Worm (Caenorhabditis elegans) whole organism, L1 larva: ENCODE measurements around the gene fard-1.

Experiments used
- aha-1 ChIP-seq: fragments of 150-350 bp; optimal IDR thresholded peaks from 2 replicates; lab custom pipeline; 2014; ENCODE audit warnings: missing biosample characterization, missing genetic modification characterization
- alr-1 ChIP-seq: fragments of 200-800 bp; sonication (Bioruptor generic); optimal IDR thresholded peaks from 2 replicates; lab custom pipeline; 2018; ENCODE audit warnings: borderline replicate concordance, mild to moderate bottlenecking, missing genetic modification characterization, missing compliant biosample characterization
- ceh-63 ChIP-seq: fragments of 200-800 bp; sonication (Bioruptor generic); optimal IDR thresholded peaks from 2 replicates; lab custom pipeline; 2018; ENCODE audit warnings: mild to moderate bottlenecking, missing genetic modification characterization, missing compliant biosample characterization
- ceh-8 ChIP-seq: fragments of 200-800 bp; sonication (Bioruptor generic); optimal IDR thresholded peaks from 2 replicates; lab custom pipeline; 2018; ENCODE audit warnings: mild to moderate bottlenecking, missing genetic modification characterization, moderate library complexity, missing compliant biosample characterization
- ceh-82 ChIP-seq, 3 experiments: fragments of 150-350 bp in 1 of 3; sonication (generic microtip) in 2 of 3; optimal IDR thresholded peaks; 2 replicates each; lab custom pipeline; 2014 to 2017; ENCODE audit warnings: missing biosample characterization in 3 of 3, missing genetic modification characterization in 3 of 3
- ceh-88 ChIP-seq: fragments of 200-800 bp; sonication (Bioruptor generic); IDR thresholded peaks from 2 replicates; pipeline ENCODE4 v1.3.6; 2022; ENCODE audit warnings: missing genetic modification characterization, missing compliant biosample characterization
- ces-1 ChIP-seq: fragments of 150-350 bp; optimal IDR thresholded peaks from 2 replicates; lab custom pipeline; 2014; ENCODE audit warnings: missing biosample characterization, missing genetic modification reagents, missing genetic modification characterization
- dpl-1 ChIP-seq, 3 experiments: fragments of 150-350 bp in 2 of 3; sonication (generic microtip) in 1 of 3; optimal IDR thresholded peaks; 2 replicates each; lab custom pipeline; 2014 to 2017; ENCODE audit warnings: missing biosample characterization in 3 of 3, missing genetic modification characterization in 3 of 3, missing genetic modification reagents in 3 of 3
- dsc-1 ChIP-seq: sonication (generic microtip); optimal IDR thresholded peaks from 2 replicates; lab custom pipeline; 2016; ENCODE audit warnings: mild to moderate bottlenecking, missing genetic modification characterization, missing compliant biosample characterization
- efl-1 ChIP-seq, 4 experiments: fragments of 150-350 bp; optimal IDR thresholded peaks in 3 of 4; peaks in 1 of 4; 1 replicate in 1 of 4; 2 replicates in 3 of 4; lab custom pipeline; 2014; ENCODE audit warnings: missing biosample characterization in 2 of 4, missing genetic modification characterization in 2 of 4, missing genetic modification reagents in 2 of 4
- elt-2 ChIP-seq: sonication (generic microtip); optimal IDR thresholded peaks from 2 replicates; lab custom pipeline; 2016; ENCODE audit warnings: missing genetic modification characterization, mild to moderate bottlenecking, inconsistent platforms, missing compliant biosample characterization, missing genetic modification reagents
- elt-3 ChIP-seq, 6 experiments: fragments of 150-350 bp in 1 of 6; sonication (generic microtip); optimal IDR thresholded peaks; 2 replicates each; lab custom pipeline; 2017 to 2018; ENCODE audit warnings: missing biosample characterization in 6 of 6, missing genetic modification characterization in 6 of 6, inconsistent platforms in 1 of 6
- ets-5 ChIP-seq: fragments of 200-800 bp; sonication (Bioruptor generic); IDR thresholded peaks from 2 replicates; pipeline ENCODE4 v1.3.6; 2022; ENCODE audit warnings: missing genetic modification characterization, missing compliant biosample characterization
- fkh-10 ChIP-seq: sonication (generic microtip); optimal IDR thresholded peaks from 2 replicates; lab custom pipeline; 2017; ENCODE audit warnings: missing biosample characterization, missing genetic modification reagents, missing genetic modification characterization
- fkh-4 ChIP-seq: sonication (generic microtip); optimal IDR thresholded peaks from 2 replicates; lab custom pipeline; 2016; ENCODE audit warnings: missing compliant biosample characterization, missing genetic modification characterization, borderline replicate concordance
- isw-1 ChIP-seq: fragments of 200-800 bp; sonication (Bioruptor generic); IDR thresholded peaks from 2 replicates; pipeline ENCODE4 v1.3.6; 2022; ENCODE audit warnings: missing genetic modification characterization, missing compliant biosample characterization
- lin-14 ChIP-seq: fragments of 200-800 bp; sonication (Bioruptor generic); optimal IDR thresholded peaks from 2 replicates; lab custom pipeline; 2018; ENCODE audit warnings: mild to moderate bottlenecking, missing genetic modification characterization, moderate library complexity, missing compliant biosample characterization
- lin-35 ChIP-seq, 2 experiments: fragments of 150-350 bp; optimal IDR thresholded peaks; 2 replicates each; lab custom pipeline; 2014; ENCODE audit warnings: missing biosample characterization in 2 of 2, missing genetic modification characterization in 2 of 2, missing genetic modification reagents in 2 of 2
- lin-39 ChIP-seq: fragments of 150-350 bp; optimal IDR thresholded peaks from 2 replicates; lab custom pipeline; 2014; ENCODE audit warnings: missing biosample characterization, missing genetic modification reagents, missing genetic modification characterization
- mdl-1 ChIP-seq, 2 experiments: fragments of 150-350 bp; optimal IDR thresholded peaks; 2 replicates each; lab custom pipeline; 2014 to 2017; ENCODE audit warnings: missing biosample characterization in 2 of 2, missing genetic modification characterization in 2 of 2, inconsistent platforms in 1 of 2
- mef-2 ChIP-seq: fragments of 150-350 bp; optimal IDR thresholded peaks from 2 replicates; lab custom pipeline; 2014; ENCODE audit warnings: missing biosample characterization, missing genetic modification characterization
- nhr-12 ChIP-seq: sonication (generic microtip); optimal IDR thresholded peaks from 2 replicates; lab custom pipeline; 2017; ENCODE audit warnings: missing biosample characterization, missing genetic modification characterization
- nhr-20 ChIP-seq: sonication (generic microtip); optimal IDR thresholded peaks from 2 replicates; lab custom pipeline; 2016; ENCODE audit warnings: mild to moderate bottlenecking, missing genetic modification characterization, missing compliant biosample characterization
- nhr-47 ChIP-seq: sonication (generic microtip); optimal IDR thresholded peaks from 2 replicates; lab custom pipeline; 2016; ENCODE audit warnings: mild to moderate bottlenecking, missing genetic modification characterization, moderate library complexity, missing compliant biosample characterization
- nhr-71 ChIP-seq: sonication (generic microtip); optimal IDR thresholded peaks from 2 replicates; lab custom pipeline; 2016; ENCODE audit warnings: mild to moderate bottlenecking, missing genetic modification characterization, moderate library complexity, missing compliant biosample characterization
- nhr-76 ChIP-seq: sonication (generic microtip); optimal IDR thresholded peaks from 2 replicates; lab custom pipeline; 2017; ENCODE audit warnings: missing biosample characterization, missing genetic modification characterization
- nhr-84 ChIP-seq: sonication (generic microtip); optimal IDR thresholded peaks from 2 replicates; lab custom pipeline; 2017; ENCODE audit warnings: missing biosample characterization, missing genetic modification characterization
- nhr-85 ChIP-seq: sonication (generic microtip); peaks from one replicate; lab custom pipeline; 2016; ENCODE audit warnings: missing genetic modification characterization, inconsistent platforms, missing compliant biosample characterization
- nhr-90 ChIP-seq: sonication (generic microtip); optimal IDR thresholded peaks from 2 replicates; lab custom pipeline; 2016; ENCODE audit warnings: mild to moderate bottlenecking, missing genetic modification characterization, missing compliant biosample characterization; ENCODE audit not compliant: poor library complexity
- pag-3 ChIP-seq: sonication (generic microtip); optimal IDR thresholded peaks from 2 replicates; lab custom pipeline; 2017; ENCODE audit warnings: missing genetic modification characterization, mild to moderate bottlenecking, missing compliant biosample characterization, antibody characterized with exemption, borderline replicate concordance; ENCODE audit not compliant: insufficient read depth
- snu-23 ChIP-seq: sonication (generic microtip); optimal IDR thresholded peaks from 2 replicates; lab custom pipeline; 2016; ENCODE audit warnings: missing genetic modification characterization, missing compliant biosample characterization
- sup-37 ChIP-seq: fragments of 200-800 bp; sonication (Bioruptor generic); optimal IDR thresholded peaks from 2 replicates; lab custom pipeline; 2018; ENCODE audit warnings: mild to moderate bottlenecking, missing genetic modification characterization, missing compliant biosample characterization
- tbx-2 ChIP-seq: sonication (generic microtip); optimal IDR thresholded peaks from 2 replicates; lab custom pipeline; 2016; ENCODE audit warnings: missing genetic modification characterization, missing compliant biosample characterization
- unc-130 ChIP-seq: fragments of 150-350 bp; optimal IDR thresholded peaks from 2 replicates; lab custom pipeline; 2017; ENCODE audit warnings: missing biosample characterization, missing genetic modification characterization, inconsistent platforms
- xbp-1 ChIP-seq: sonication (generic microtip); optimal IDR thresholded peaks from 2 replicates; lab custom pipeline; 2016; ENCODE audit warnings: missing genetic modification characterization, missing compliant biosample characterization
- zag-1 ChIP-seq: fragments of 150-350 bp; optimal IDR thresholded peaks from 2 replicates; lab custom pipeline; 2014; ENCODE audit warnings: missing biosample characterization, missing genetic modification characterization
- zip-4 ChIP-seq: fragments of 200-800 bp; sonication (Bioruptor generic); optimal IDR thresholded peaks from 2 replicates; lab custom pipeline; 2018; ENCODE audit warnings: mild to moderate bottlenecking, missing genetic modification characterization, moderate library complexity, missing compliant biosample characterization

The fard-1 gene

DNA sequence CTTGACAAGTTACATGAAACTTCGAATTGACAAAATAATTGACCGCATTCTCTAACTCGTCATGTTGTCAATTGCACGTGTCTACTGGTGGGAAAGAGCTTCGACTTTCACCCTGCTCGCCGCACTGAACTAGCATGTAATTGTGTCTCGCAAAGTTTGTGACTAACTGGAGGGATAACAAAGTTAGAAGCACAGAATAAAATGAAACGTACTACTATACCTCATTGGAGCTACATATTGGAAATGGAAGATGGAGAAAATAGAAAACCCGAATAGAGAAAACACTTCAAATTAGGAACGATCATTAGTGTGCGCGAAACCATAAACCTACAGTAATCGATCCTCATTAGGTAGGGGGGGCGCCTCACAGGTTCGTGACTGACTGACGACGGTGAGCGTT is 5.6 kb upstream of the fard-1 start:
- no peak for TF ChIP-seq fkh-4 (tag; lab: Kevin White, UChicago)
- peak; percentile 11 for TF ChIP-seq lin-14 (GFP tag; lab: Kevin White, UChicago)

DNA sequence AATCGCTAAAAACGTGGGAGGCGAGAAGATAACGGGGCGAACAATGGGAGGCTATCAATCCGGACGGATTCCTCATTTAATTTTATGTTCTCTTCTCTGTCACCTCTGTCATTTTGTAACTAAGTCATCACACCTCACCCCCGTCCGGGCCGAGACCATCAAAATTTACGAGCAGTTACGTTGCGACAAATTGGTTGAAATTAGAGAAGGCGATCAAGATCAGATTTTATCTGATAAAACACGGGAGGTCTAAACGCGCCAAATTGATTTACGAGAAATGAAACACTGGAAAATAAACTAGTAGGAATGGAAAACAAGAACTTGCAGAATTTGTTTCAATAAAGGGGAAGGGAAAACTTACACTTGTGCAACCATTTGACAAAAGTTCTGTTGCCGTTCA is 5.1 kb upstream of the fard-1 start:
- TF ChIP-seq ets-5 (GFP tag; lab: Robert Waterston, UW) (no peak), sup-37 (GFP tag; lab: Kevin White, UChicago) (no peak), pag-3 (tag; lab: Kevin White, UChicago) (no peak), lin-35 (GFP tag; optimal IDR thresholded peaks at IDR 0.05; lab: Kevin White, UChicago) (no peak), nhr-71 (tag; lab: Kevin White, UChicago) (no peak), efl-1 (optimal IDR thresholded peaks at IDR 0.05; lab: Kevin White, UChicago) (no peak), efl-1 (GFP tag; optimal IDR thresholded peaks at IDR 0.05 in 1 of 2; lab: Kevin White, UChicago) (peak in 1 of 2 experiments; percentile 75), nhr-85 (tag; lab: Kevin White, UChicago) (peak; percentile 71)
- TF ChIP-seq, all 84 proteins: peak for 2

DNA sequence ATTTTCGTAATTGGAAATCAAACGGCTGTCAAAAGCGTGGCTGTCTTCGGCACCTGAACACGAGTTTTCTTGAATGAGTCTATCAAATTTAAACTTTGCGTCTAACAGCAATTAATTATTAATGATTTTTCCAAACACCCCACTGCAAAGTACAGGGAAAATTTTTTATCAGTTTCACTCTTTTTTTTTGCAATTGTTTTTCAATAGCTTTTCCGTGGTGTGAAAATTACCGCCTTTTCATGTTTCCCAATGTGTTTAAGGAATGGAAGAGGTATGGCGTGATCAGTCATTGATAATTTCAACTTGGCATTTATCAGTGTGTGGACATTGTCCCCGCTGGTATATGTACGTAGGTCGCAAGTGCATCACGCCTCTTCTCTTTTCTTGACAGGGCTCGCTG is 1.3 kb upstream of the fard-1 start:
- TF ChIP-seq elt-2 (tag; lab: Kevin White, UChicago): peak; percentile 72
- TF ChIP-seq lin-35 (GFP tag; optimal IDR thresholded peaks at IDR 0.05; lab: Kevin White, UChicago): peak in 1 of 2 experiments; percentile 20
- TF ChIP-seq lin-39: no peak

DNA sequence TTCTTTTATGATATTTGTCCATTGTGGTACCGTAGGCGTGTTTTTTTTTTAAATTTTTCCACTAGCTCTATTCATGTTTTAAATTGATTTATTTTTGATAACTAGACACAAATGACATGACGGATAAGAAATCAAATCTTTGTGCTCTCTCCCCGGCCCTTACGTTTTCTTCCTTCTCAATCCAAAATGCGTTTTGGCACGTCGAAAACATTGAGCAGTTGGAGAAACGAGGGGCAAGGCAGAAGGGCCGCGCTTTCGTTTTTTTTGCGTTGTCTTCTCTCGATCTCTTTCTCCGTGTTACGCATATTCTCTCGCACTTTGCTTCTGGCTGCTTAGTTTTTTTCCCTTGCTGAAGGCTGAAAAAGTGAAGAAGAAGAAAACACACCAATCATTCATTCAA is 5.9 kb downstream of the fard-1 start:
- TF ChIP-seq nhr-76 (tag; lab: Kevin White, UChicago) (no peak), dsc-1 (peak; percentile 31), ets-5 (GFP tag; lab: Robert Waterston, UW) (no peak), unc-130 (no peak), lin-14 (GFP tag; lab: Kevin White, UChicago) (peak; percentile 66), ceh-82 (tag; optimal IDR thresholded peaks at IDR 0.05; lab: Kevin White, UChicago) (peak in 1 of 3 experiments; percentile 36), ces-1 (GFP tag; lab: Kevin White, UChicago) (peak; percentile 37), aha-1 (tag; lab: Kevin White, UChicago) (no peak), xbp-1 (tag; lab: Kevin White, UChicago) (no peak), ceh-88 (GFP tag; lab: Robert Waterston, UW) (no peak), snu-23 (GFP tag; lab: Kevin White, UChicago) (peak; percentile 8), ceh-8 (GFP tag; lab: Kevin White, UChicago) (no peak), pag-3 (tag; lab: Kevin White, UChicago) (peak; percentile 7), sup-37 (GFP tag; lab: Kevin White, UChicago) (no peak), mdl-1 (tag; optimal IDR thresholded peaks at IDR 0.05; lab: Kevin White, UChicago) (no peak), elt-3 (tag; optimal IDR thresholded peaks at IDR 0.05; lab: Kevin White, UChicago) (no peak), dpl-1 (GFP tag; optimal IDR thresholded peaks at IDR 0.05; lab: Kevin White, UChicago) (no peak), alr-1 (tag; lab: Kevin White, UChicago) (no peak), tbx-2 (tag; lab: Kevin White, UChicago) (no peak), lin-35 (GFP tag; optimal IDR thresholded peaks at IDR 0.05; lab: Kevin White, UChicago) (no peak), nhr-20 (tag; lab: Kevin White, UChicago) (no peak), fkh-10 (GFP tag; lab: Kevin White, UChicago) (no peak), zag-1 (no peak), mef-2 (tag; lab: Kevin White, UChicago) (no peak), fkh-4 (tag; lab: Kevin White, UChicago) (no peak), nhr-12 (tag; lab: Kevin White, UChicago) (no peak), ceh-63 (GFP tag; lab: Kevin White, UChicago) (no peak), isw-1 (GFP tag; lab: Robert Waterston, UW) (no peak), nhr-90 (tag; lab: Kevin White, UChicago) (no peak), nhr-84 (tag; lab: Kevin White, UChicago) (no peak), zip-4 (GFP tag; lab: Kevin White, UChicago) (no peak), nhr-47 (tag; lab: Kevin White, UChicago) (peak; percentile 4)
